Fruit fly (Drosophila melanogaster) whole organism, pupa: ENCODE measurements around the gene Nrd1.

Experiments used
- CG10348 ChIP-seq: fragments of 200-800 bp; sonication (Bioruptor generic); IDR thresholded peaks from 2 replicates; pipeline ENCODE4 v1.3.6; 2022; ENCODE audit warnings: missing biosample characterization, missing genetic modification characterization
- CG12605 ChIP-seq: fragments of 200-800 bp; sonication (Bioruptor generic); IDR thresholded peaks from 2 replicates; pipeline ENCODE4 v1.3.6; 2022; ENCODE audit warnings: missing biosample characterization, missing genetic modification characterization
- CG13204 ChIP-seq: fragments of 200-800 bp; sonication (Bioruptor generic); optimal IDR thresholded peaks from 2 replicates; lab custom pipeline; 2018; ENCODE audit warnings: missing biosample characterization, mild to moderate bottlenecking, missing genetic modification characterization, moderate library complexity
- CG14655 ChIP-seq: fragments of 200-800 bp; sonication (Bioruptor generic); optimal IDR thresholded peaks from 3 replicates; lab custom pipeline; 2017; ENCODE audit warnings: mild to moderate bottlenecking, missing biosample characterization, missing genetic modification reagents, missing genetic modification characterization
- CG15710 ChIP-seq: fragments of 200-800 bp; sonication (Bioruptor generic); optimal IDR thresholded peaks from 2 replicates; lab custom pipeline; 2018; ENCODE audit warnings: missing biosample characterization, mild to moderate bottlenecking, missing genetic modification characterization, moderate library complexity
- CG17806 ChIP-seq: fragments of 200-800 bp; sonication (Bioruptor generic); optimal IDR thresholded peaks from 2 replicates; lab custom pipeline; 2018; ENCODE audit warnings: missing biosample characterization, mild to moderate bottlenecking, missing genetic modification characterization, moderate library complexity
- CG32121 ChIP-seq: fragments of 200-800 bp; sonication (Bioruptor generic); IDR thresholded peaks from 2 replicates; pipeline ENCODE4 v1.3.6; 2022; ENCODE audit warnings: missing biosample characterization, missing genetic modification characterization
- CG34367 ChIP-seq: fragments of 200-800 bp; sonication (Bioruptor generic); optimal IDR thresholded peaks from 2 replicates; lab custom pipeline; 2018; ENCODE audit warnings: missing biosample characterization, mild to moderate bottlenecking, missing genetic modification characterization
- CG4496 ChIP-seq: fragments of 200-800 bp; sonication (Bioruptor generic); IDR thresholded peaks from 3 replicates; pipeline ENCODE4 v1.3.6; 2022; ENCODE audit warnings: missing biosample characterization, missing genetic modification characterization
- CG8159 ChIP-seq: fragments of 200-800 bp; sonication (Bioruptor generic); optimal IDR thresholded peaks from 3 replicates; lab custom pipeline; 2018; ENCODE audit warnings: missing biosample characterization, mild to moderate bottlenecking, missing genetic modification characterization, moderate library complexity
- CG8301 ChIP-seq: fragments of 200-800 bp; sonication (Bioruptor generic); optimal IDR thresholded peaks from 2 replicates; lab custom pipeline; 2018; ENCODE audit warnings: missing biosample characterization, mild to moderate bottlenecking, missing genetic modification characterization
- CG9948 ChIP-seq: fragments of 200-800 bp; sonication (Bioruptor generic); optimal IDR thresholded peaks from 2 replicates; lab custom pipeline; 2018; ENCODE audit warnings: missing biosample characterization, mild to moderate bottlenecking, missing genetic modification characterization, moderate library complexity
- D1 ChIP-seq: fragments of 200-800 bp; sonication (Bioruptor generic); optimal IDR thresholded peaks from 2 replicates; lab custom pipeline; 2018; ENCODE audit warnings: missing biosample characterization, mild to moderate bottlenecking, missing genetic modification characterization, moderate library complexity
- EcR ChIP-seq: fragments of 200-800 bp; sonication (Bioruptor generic); optimal IDR thresholded peaks from 3 replicates; lab custom pipeline; 2019; ENCODE audit warnings: missing biosample characterization, missing genetic modification characterization, mild to moderate bottlenecking, moderate library complexity, missing genetic modification reagents
- Ets98B ChIP-seq: fragments of 200-800 bp; sonication (Bioruptor generic); IDR thresholded peaks from 2 replicates; pipeline ENCODE4 v1.3.6; 2022; ENCODE audit warnings: missing biosample characterization, missing genetic modification characterization
- Pif1A ChIP-seq: fragments of 200-800 bp; sonication (Bioruptor generic); optimal IDR thresholded peaks from 3 replicates; lab custom pipeline; 2016; ENCODE audit warnings: missing biosample characterization, missing genetic modification characterization
- Pif1B ChIP-seq: fragments of 200-800 bp; sonication (Bioruptor generic); optimal IDR thresholded peaks from 3 replicates; lab custom pipeline; 2016; ENCODE audit warnings: missing biosample characterization, missing genetic modification characterization
- Snoo ChIP-seq: fragments of 200-800 bp; sonication (Bioruptor generic); optimal IDR thresholded peaks from 3 replicates; lab custom pipeline; 2017; ENCODE audit warnings: missing biosample characterization, mild to moderate bottlenecking, missing genetic modification characterization, inconsistent platforms
- fd96Ca ChIP-seq: fragments of 200-800 bp; sonication (Bioruptor generic); IDR thresholded peaks from 3 replicates; pipeline ENCODE4 v1.3.6; 2022; ENCODE audit warnings: missing biosample characterization, missing genetic modification characterization
- gl ChIP-seq: fragments of 200-800 bp; sonication (Bioruptor generic); optimal IDR thresholded peaks from 2 replicates; lab custom pipeline; 2018; ENCODE audit warnings: missing biosample characterization, mild to moderate bottlenecking, missing genetic modification characterization
- rn ChIP-seq: fragments of 200-800 bp; sonication (Bioruptor generic); IDR thresholded peaks from 2 replicates; pipeline ENCODE4 v1.3.6; 2022; ENCODE audit warnings: missing biosample characterization, missing genetic modification characterization

Gene Nrd1

DNA sequence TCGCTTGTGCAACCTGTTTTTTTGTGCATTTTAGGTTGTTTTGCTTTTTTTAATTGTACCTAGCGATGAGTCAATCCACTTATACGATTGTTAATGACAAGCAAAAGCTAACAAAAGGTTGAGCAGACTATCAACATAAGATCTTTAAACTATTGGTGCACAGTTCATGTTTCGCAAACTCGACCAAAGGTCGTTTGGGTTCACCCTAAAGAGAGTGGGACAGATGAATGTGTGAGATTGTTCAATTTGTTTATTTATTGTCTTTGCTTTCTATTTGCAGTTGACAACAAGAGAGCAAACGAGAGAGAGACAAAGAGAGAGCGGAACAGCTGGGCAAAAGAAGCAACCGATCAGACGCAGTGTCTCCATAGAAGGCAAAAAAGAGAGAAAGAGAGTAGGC is 45.7 kb downstream of the Nrd1 start:
- no peak for TF ChIP-seq Snoo
- TF ChIP-seq Pif1A (GFP tag; lab: Kevin White, UChicago), result no peak
- TF ChIP-seq CG8159 (tag; lab: Kevin White, UChicago), result peak; percentile 83
- TF ChIP-seq rn (GFP tag; lab: Robert Waterston, UW), result no peak
- TF ChIP-seq gl (tag; lab: Kevin White, UChicago), result peak; percentile 44
- TF ChIP-seq CG4496 (GFP tag; lab: Robert Waterston, UW), result peak; percentile 50; the same call in 2 of the 3 replicates
- peak; percentile 85 for TF ChIP-seq CG12605 (GFP tag; lab: Robert Waterston, UW)
- TF ChIP-seq CG14655 (GFP tag; lab: Kevin White, UChicago), result no peak
- peak; percentile 62; the same call in 1 of the 3 replicates for TF ChIP-seq fd96Ca (GFP tag; lab: Robert Waterston, UW)
- TF ChIP-seq CG8301, result peak; percentile 54
- peak; percentile 60 for TF ChIP-seq Ets98B
- no peak for TF ChIP-seq Pif1B (GFP tag; lab: Kevin White, UChicago)
- no peak for TF ChIP-seq CG10348 (GFP tag; lab: Robert Waterston, UW)
- TF ChIP-seq EcR (GFP tag; lab: Kevin White, UChicago), result peak; percentile 38
- peak; percentile 14 for TF ChIP-seq CG34367 (tag; lab: Kevin White, UChicago)
- peak; percentile 11 for TF ChIP-seq CG9948 (tag; lab: Kevin White, UChicago)
- TF ChIP-seq CG13204 (GFP tag; lab: Kevin White, UChicago), result no peak
- TF ChIP-seq CG32121 (GFP tag; lab: Robert Waterston, UW), result peak; percentile 65
- peak; percentile 19 for TF ChIP-seq CG15710 (tag; lab: Kevin White, UChicago)
- no peak for TF ChIP-seq D1 (tag; lab: Kevin White, UChicago)
- peak; percentile 4 for TF ChIP-seq CG17806

DNA sequence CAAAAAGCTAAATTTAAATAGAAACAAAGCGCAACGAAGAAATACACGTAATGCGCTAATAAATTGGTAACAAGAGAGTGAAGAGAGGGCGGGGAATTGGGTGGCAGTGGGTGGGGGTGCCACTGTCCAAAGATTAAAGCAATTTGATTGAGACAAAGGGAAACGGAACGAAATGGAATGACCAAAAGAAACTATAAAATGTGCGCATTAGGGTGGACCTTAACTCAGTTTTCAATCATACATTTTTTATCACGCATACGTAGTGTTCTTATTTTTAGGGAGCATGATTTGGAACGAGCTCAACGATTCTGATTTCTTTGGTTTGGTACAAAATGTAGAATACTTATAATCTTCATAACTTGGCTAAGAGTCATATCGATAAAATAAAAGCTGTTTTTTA is 46.7 kb downstream of the Nrd1 start:
- TF ChIP-seq CG4496 (GFP tag; lab: Robert Waterston, UW) (peak; percentile 61; the same call in 2 of the 3 replicates), CG13204 (GFP tag; lab: Kevin White, UChicago) (no peak), CG14655 (GFP tag; lab: Kevin White, UChicago) (peak; percentile 25), gl (tag; lab: Kevin White, UChicago) (no peak), CG32121 (GFP tag; lab: Robert Waterston, UW) (0 out of 2 replicates have a peak, but pooled peaks have one; percentile 17), CG10348 (GFP tag; lab: Robert Waterston, UW) (no peak), rn (GFP tag; lab: Robert Waterston, UW) (no peak), CG34367 (tag; lab: Kevin White, UChicago) (no peak), CG17806 (no peak), Ets98B (peak; percentile 47), CG9948 (tag; lab: Kevin White, UChicago) (no peak), Pif1B (GFP tag; lab: Kevin White, UChicago) (no peak), CG8159 (tag; lab: Kevin White, UChicago) (peak; percentile 81), fd96Ca (GFP tag; lab: Robert Waterston, UW) (no peak; the same call in 2 of the 3 replicates), Pif1A (GFP tag; lab: Kevin White, UChicago) (peak; percentile 27), CG12605 (GFP tag; lab: Robert Waterston, UW) (no peak), CG8301 (peak; percentile 33)

DNA sequence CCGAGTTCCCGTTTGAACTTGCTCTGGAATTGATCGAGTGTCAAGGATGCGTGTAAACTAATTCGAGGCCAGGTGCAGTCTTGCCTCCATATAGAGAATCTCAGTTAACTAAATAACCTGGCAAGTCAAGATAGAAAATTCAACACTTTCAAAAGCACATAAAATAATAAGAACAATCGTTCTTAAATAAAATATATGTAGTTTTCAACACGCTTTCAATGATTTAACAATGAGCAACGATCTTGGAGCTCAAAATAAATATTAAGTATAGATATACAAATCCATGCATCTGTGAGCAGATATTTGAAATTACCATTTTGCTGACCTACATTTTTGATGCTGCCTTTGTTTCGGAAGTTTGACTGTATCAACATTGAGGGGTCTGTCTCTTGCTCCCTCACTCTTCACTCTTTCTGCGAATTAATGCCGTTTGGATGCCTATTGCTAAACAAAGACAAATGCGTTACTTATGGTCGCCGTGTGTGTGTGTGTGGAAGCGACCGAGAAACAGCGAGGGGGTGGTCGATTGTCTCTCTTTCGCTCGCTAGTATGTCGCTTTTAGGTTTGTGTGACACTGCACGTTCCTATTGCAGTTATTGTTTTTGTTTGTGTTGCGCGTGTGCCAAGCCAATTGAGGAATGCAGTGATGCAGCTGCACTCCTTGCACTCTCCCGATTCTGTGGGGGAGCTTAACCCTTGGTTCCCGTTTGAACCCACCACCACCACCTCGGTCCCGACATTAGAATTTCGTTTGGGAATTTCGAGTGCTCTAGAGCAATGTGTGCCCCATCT is 48.2 kb downstream of the Nrd1 start:
- TF ChIP-seq CG4496 (GFP tag; lab: Robert Waterston, UW) (peak; percentile 72), CG9948 (tag; lab: Kevin White, UChicago) (peak; percentile 36), CG32121 (GFP tag; lab: Robert Waterston, UW) (peak; percentile 60), CG12605 (GFP tag; lab: Robert Waterston, UW) (no peak; the same call in 1 of the 2 replicates), Pif1B (GFP tag; lab: Kevin White, UChicago) (peak; percentile 58), rn (GFP tag; lab: Robert Waterston, UW) (0 out of 2 replicates have a peak, but pooled peaks have one; percentile 28), CG14655 (GFP tag; lab: Kevin White, UChicago) (peak; percentile 86), gl (tag; lab: Kevin White, UChicago) (no peak), CG13204 (GFP tag; lab: Kevin White, UChicago) (no peak), Pif1A (GFP tag; lab: Kevin White, UChicago) (peak; percentile 52), D1 (tag; lab: Kevin White, UChicago) (no peak), fd96Ca (GFP tag; lab: Robert Waterston, UW) (peak; percentile 68), EcR (GFP tag; lab: Kevin White, UChicago) (no peak), CG17806 (no peak), Ets98B (peak; percentile 61; the same call in 1 of the 2 replicates), CG34367 (tag; lab: Kevin White, UChicago) (peak; percentile 17), CG8301 (peak; percentile 83), CG8159 (tag; lab: Kevin White, UChicago) (peak; percentile 30), CG15710 (tag; lab: Kevin White, UChicago) (peak; percentile 43), Snoo (peak; percentile 4), CG10348 (GFP tag; lab: Robert Waterston, UW) (no peak; the same call in 1 of the 2 replicates)

DNA sequence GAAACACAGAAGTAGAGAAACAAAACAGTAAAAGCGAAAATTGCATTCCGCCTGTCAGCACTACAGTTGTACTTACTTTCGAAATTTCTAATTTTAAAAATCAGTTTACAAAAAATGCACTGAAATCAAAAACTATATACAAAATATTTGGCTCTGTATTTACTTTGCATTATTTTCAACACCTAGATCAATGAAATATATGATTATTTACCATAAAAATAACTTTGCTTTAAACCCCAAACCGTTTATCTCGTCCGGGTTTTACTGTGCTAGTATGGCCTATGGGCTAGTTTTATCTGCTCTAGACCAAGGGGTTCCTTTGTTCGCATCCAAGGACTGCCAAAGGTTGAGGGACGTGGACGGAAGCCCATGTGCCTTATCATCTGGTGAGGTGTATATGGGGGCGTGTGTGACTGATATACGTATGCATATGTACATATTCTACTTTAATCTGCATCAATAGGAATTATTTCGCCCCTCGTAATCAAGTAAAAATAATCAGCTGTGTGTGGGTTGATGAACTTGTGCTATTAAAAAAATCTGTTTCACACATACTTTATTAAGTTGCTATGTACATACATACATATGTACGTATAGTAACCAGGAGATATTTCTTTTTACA is 49.3 kb downstream of the Nrd1 start:
- peak; percentile 56; the same call in 2 of the 3 replicates for TF ChIP-seq CG4496 (GFP tag; lab: Robert Waterston, UW)
- TF ChIP-seq CG17806, result no peak
- TF ChIP-seq CG9948 (tag; lab: Kevin White, UChicago), result no peak
- peak; percentile 1 for TF ChIP-seq CG8301
- no peak for TF ChIP-seq CG34367 (tag; lab: Kevin White, UChicago)
- no peak for TF ChIP-seq CG10348 (GFP tag; lab: Robert Waterston, UW)
- peak; percentile 90 for TF ChIP-seq EcR (GFP tag; lab: Kevin White, UChicago)
- peak; percentile 2 for TF ChIP-seq CG8159 (tag; lab: Kevin White, UChicago)
- TF ChIP-seq CG32121 (GFP tag; lab: Robert Waterston, UW), result no peak; the same call in 1 of the 2 replicates
- no peak for TF ChIP-seq gl (tag; lab: Kevin White, UChicago)
- TF ChIP-seq Pif1B (GFP tag; lab: Kevin White, UChicago), result no peak
- TF ChIP-seq CG13204 (GFP tag; lab: Kevin White, UChicago), result no peak
- TF ChIP-seq Pif1A (GFP tag; lab: Kevin White, UChicago), result no peak
- TF ChIP-seq CG12605 (GFP tag; lab: Robert Waterston, UW), result no peak
- TF ChIP-seq Snoo, result no peak
- TF ChIP-seq rn (GFP tag; lab: Robert Waterston, UW), result no peak
- TF ChIP-seq fd96Ca (GFP tag; lab: Robert Waterston, UW), result no peak
- peak; percentile 43 for TF ChIP-seq CG14655 (GFP tag; lab: Kevin White, UChicago)
